Worm (Caenorhabditis elegans) whole organism, L4/young adult: ENCODE measurements around the gene gst-38.

Source experiments
- W03F9.2 ChIP-seq: fragments of 150-350 bp; optimal IDR thresholded peaks from 2 replicates; lab custom pipeline; 2014; ENCODE audit warnings: missing biosample characterization, missing genetic modification characterization
- dao-5 ChIP-seq: sonication (generic microtip); optimal IDR thresholded peaks from 2 replicates; lab custom pipeline; 2016; ENCODE audit warnings: missing genotype, missing genetic modification characterization, moderate library complexity, missing compliant biosample characterization
- him-1 ChIP-seq: sonication (generic microtip); optimal IDR thresholded peaks from 2 replicates; lab custom pipeline; 2016; ENCODE audit warnings: missing genotype, missing genetic modification reagents, missing genetic modification characterization, missing compliant biosample characterization

gst-38 gene

DNA sequence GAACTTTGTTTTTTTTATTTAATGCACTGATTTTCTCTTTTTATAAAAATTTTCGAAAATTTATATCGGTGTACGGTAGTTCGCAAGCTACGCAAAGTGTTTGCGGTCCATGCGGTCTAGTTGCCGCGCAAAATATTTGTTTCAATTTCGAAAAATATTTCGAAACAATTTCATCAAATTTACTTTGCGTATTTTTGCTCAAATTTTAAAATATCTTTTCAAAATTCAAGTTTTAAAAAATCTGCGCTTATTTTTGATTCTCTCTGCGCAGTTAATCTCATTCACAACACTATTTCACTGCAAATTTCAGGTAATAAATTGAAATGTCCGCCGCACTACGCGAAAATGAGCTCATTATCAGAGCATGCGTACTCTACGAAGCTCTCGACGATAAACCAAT is 48.5 kb downstream of the gst-38 start, which contains the start of gene fbxa-197:
Gene fbxa-197, plus strand, starts transcription at position 301 of the 400 bp plus-strand sequence.
- TF ChIP-seq W03F9.2 (no peak), dao-5 (tag; lab: Kevin White, UChicago) (no peak), him-1 (tag; lab: Kevin White, UChicago) (no peak)

DNA sequence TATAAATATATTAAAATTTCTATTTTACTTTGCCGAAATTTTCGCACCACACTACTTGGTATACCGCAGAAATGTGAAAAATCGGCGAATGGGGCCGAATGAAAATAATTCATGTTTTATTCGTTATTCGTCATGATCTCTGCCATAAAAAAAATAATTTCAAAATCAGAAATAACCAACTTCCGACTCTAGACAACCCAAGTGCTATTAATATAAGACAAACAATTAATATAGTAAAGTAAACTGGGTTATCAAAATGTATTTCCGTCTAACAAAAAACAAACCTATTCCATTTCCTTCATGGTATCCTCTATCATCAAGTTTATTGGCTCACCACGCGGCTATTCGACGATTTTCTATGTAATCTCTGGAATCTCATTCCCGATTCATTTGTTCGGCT is 50.0 kb downstream of the gst-38 start, which contains the start of gene srh-293:
Gene srh-293, plus strand, starts transcription at position 301 of the 400 bp plus-strand sequence.
- no peak for TF ChIP-seq him-1 (tag; lab: Kevin White, UChicago)
- no peak for TF ChIP-seq W03F9.2
- TF ChIP-seq dao-5 (tag; lab: Kevin White, UChicago) = no peak
